Worm (Caenorhabditis elegans): ENCODE measurements around the gene tsp-17.
A peak's percentile ranks its signal among the peaks of the same experiment; 100 is the strongest.

Gene tsp-17

ce11 chrX:3650100-3650809, 30.7 kb upstream of the tsp-17 start, which contains the start of the genes sax-1 and R11G1.2:
sax-1 (minus strand) TSS chrX:3650150.
R11G1.2 (plus strand) TSS chrX:3650614.
- TF ChIP-seq ceh-82 (tag; optimal IDR thresholded peaks at IDR 0.05) (no peak), nhr-12 (tag; optimal IDR thresholded peaks at IDR 0.05) (no peak), daf-12 (tag; optimal IDR thresholded peaks at IDR 0.05) (no peak), egl-5 (tag; optimal IDR thresholded peaks at IDR 0.05) (no peak), pqm-1 (tag; optimal IDR thresholded peaks at IDR 0.05) (no peak), nhr-25 (tag; optimal IDR thresholded peaks at IDR 0.05) (peak; percentile 44), elt-1 (tag; optimal IDR thresholded peaks at IDR 0.05) (no peak), elt-3 (tag; optimal IDR thresholded peaks at IDR 0.05) (no peak), nhr-76 (tag; optimal IDR thresholded peaks at IDR 0.05) (no peak), lsy-12 (tag; optimal IDR thresholded peaks at IDR 0.05) (no peak), nhr-23 (tag; optimal IDR thresholded peaks at IDR 0.05) (peak; percentile 17), unc-39 (tag; optimal IDR thresholded peaks at IDR 0.05) (no peak), lin-39 (tag; optimal IDR thresholded peaks at IDR 0.05) (peak; percentile 69), unc-62 (GFP tag; optimal IDR thresholded peaks at IDR 0.05) (no peak), nhr-77 (tag; optimal IDR thresholded peaks at IDR 0.05) (no peak), ceh-28 (tag; optimal IDR thresholded peaks at IDR 0.05) (peak; percentile 29), nhr-28 (tag; optimal IDR thresholded peaks at IDR 0.05) (no peak), skn-1 (tag; optimal IDR thresholded peaks at IDR 0.05) (peak; percentile 33), pha-4 (tag; optimal IDR thresholded peaks at IDR 0.05) (peak; percentile 82), fkh-10 (GFP tag; optimal IDR thresholded peaks at IDR 0.05) (no peak), R02D3.7 (tag; optimal IDR thresholded peaks at IDR 0.05) (no peak), snpc-4 (tag; optimal IDR thresholded peaks at IDR 0.05) (peak; percentile 0), eor-1 (tag; optimal IDR thresholded peaks at IDR 0.05) (no peak), egl-27 (tag; optimal IDR thresholded peaks at IDR 0.05) (no peak), fkh-2 (tag; optimal IDR thresholded peaks at IDR 0.05) (no peak), nhr-43 (tag; optimal IDR thresholded peaks at IDR 0.05; ENCODE audit: poor library complexity, severe bottlenecking) (no peak), zag-1 (tag; optimal IDR thresholded peaks at IDR 0.05) (no peak), nhr-11 (tag; optimal IDR thresholded peaks at IDR 0.05) (no peak), mdl-1 (tag; optimal IDR thresholded peaks at IDR 0.05) (peak; percentile 64), ceh-9 (tag; optimal IDR thresholded peaks at IDR 0.05) (no peak), mml-1 (tag; optimal IDR thresholded peaks at IDR 0.05) (no peak), fos-1 (tag; optimal IDR thresholded peaks at IDR 0.05) (no peak), ztf-11 (tag; optimal IDR thresholded peaks at IDR 0.05) (no peak), jun-1 (tag; optimal IDR thresholded peaks at IDR 0.05) (peak; percentile 41), hmg-11 (tag; optimal IDR thresholded peaks at IDR 0.05) (peak; percentile 83), sea-2 (GFP tag; optimal IDR thresholded peaks at IDR 0.05) (no peak), tbx-2 (tag; optimal IDR thresholded peaks at IDR 0.05) (no peak), ztf-4 (tag; optimal IDR thresholded peaks at IDR 0.05) (no peak), ZK546.5 (tag; optimal IDR thresholded peaks at IDR 0.05) (no peak), lin-15B (tag; optimal IDR thresholded peaks at IDR 0.05) (peak; percentile 25), elt-2 (tag; optimal IDR thresholded peaks at IDR 0.05) (peak; percentile 41), nfya-1 (tag; optimal IDR thresholded peaks at IDR 0.05; ENCODE audit: insufficient read depth) (peak; percentile 68), ceh-16 (tag; optimal IDR thresholded peaks at IDR 0.05) (no peak)

- TF ChIP-seq eor-1 (tag; optimal IDR thresholded peaks at IDR 0.05), result no peak
- no peak for TF ChIP-seq fkh-10 (GFP tag; optimal IDR thresholded peaks at IDR 0.05)
- no peak for TF ChIP-seq ztf-4 (tag; optimal IDR thresholded peaks at IDR 0.05)
- peak; percentile 52 for TF ChIP-seq nhr-23 (tag; optimal IDR thresholded peaks at IDR 0.05)
- TF ChIP-seq egl-27 (tag; optimal IDR thresholded peaks at IDR 0.05), result no peak
- TF ChIP-seq fkh-2 (tag; optimal IDR thresholded peaks at IDR 0.05), result no peak
Measured at ce11 chrX:3654623-3655022, 26.3 kb upstream of the tsp-17 start, which contains the start of gene R11G1.11. R11G1.11 (plus strand) TSS chrX:3654923.
